Worm (Caenorhabditis elegans): ENCODE results near the gene M106.7.

Gene M106.7

DNA sequence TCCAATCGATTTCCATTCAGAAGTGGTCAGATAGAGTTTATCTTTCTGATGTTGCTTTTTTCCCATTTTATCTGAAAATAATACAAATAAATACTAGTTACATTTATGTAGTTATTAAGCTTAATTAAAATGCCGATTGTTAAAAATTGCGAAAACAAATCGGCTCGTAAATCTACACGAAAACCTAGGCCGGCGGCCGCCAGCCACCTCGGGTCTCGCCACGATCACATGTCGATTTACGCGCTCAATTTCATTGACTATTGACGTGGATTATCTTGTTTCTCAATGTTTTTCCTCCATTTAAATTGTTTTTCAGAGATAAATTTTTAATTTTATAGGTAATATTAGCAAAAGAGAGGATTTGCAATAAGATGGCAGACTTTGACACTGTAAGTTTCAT lies 15.6 kb upstream of the M106.7 start, which contains the start of the genes cyn-4 and copz-1 (continued):
- TF ChIP-seq C16A3.4 (tag; optimal IDR thresholded peaks at IDR 0.05) (peak; percentile 80), nhr-90 (tag; optimal IDR thresholded peaks at IDR 0.05; ENCODE audit: poor library complexity) (peak; percentile 86), egl-27 (tag; optimal IDR thresholded peaks at IDR 0.05) (no peak), mdl-1 (tag; optimal IDR thresholded peaks at IDR 0.05) (peak in 1 of 2 experiments; percentile 76), ztf-11 (tag; optimal IDR thresholded peaks at IDR 0.05) (peak in 1 of 2 experiments; percentile 86), hlh-17 (GFP tag; optimal IDR thresholded peaks at IDR 0.05; ENCODE audit: borderline replicate concordance) (no peak), nhr-77 (tag; optimal IDR thresholded peaks at IDR 0.05) (peak; percentile 60), ceh-63 (GFP tag; optimal IDR thresholded peaks at IDR 0.05) (no peak), mep-1 (tag; optimal IDR thresholded peaks at IDR 0.05) (peak; percentile 79), lin-13 (GFP tag; optimal IDR thresholded peaks at IDR 0.05) (peak; percentile 68), fkh-8 (tag; optimal IDR thresholded peaks at IDR 0.05) (peak; percentile 85), snu-23 (GFP tag; optimal IDR thresholded peaks at IDR 0.05) (peak; percentile 91), mab-9 (GFP tag; IDR thresholded peaks at IDR 0.05) (peak; percentile 54; the same call in 1 of the 2 replicates), irx-1 (tag; optimal IDR thresholded peaks at IDR 0.05) (peak; percentile 86), nhr-85 (tag) (peak; percentile 91), lin-14 (GFP tag; optimal IDR thresholded peaks at IDR 0.05) (peak; percentile 88), tlp-1 (tag; optimal IDR thresholded peaks at IDR 0.05) (no peak), elt-3 (tag; optimal IDR thresholded peaks at IDR 0.05) (peak in 2 of 6 experiments; percentile 39 to 80), jun-1 (tag; optimal IDR thresholded peaks at IDR 0.05) (peak; percentile 0), dsc-1 (tag; optimal IDR thresholded peaks at IDR 0.05) (peak; percentile 87), mef-2 (tag; optimal IDR thresholded peaks at IDR 0.05) (no peak), fkh-10 (GFP tag; optimal IDR thresholded peaks at IDR 0.05) (no peak), ceh-90 (tag; optimal IDR thresholded peaks at IDR 0.05) (peak; percentile 84), efl-1 (optimal IDR thresholded peaks at IDR 0.05) (peak; percentile 85 to 87), efl-1 (GFP tag; optimal IDR thresholded peaks at IDR 0.05 in 1 of 2) (peak; percentile 80 to 97), xbp-1 (tag; optimal IDR thresholded peaks at IDR 0.05) (peak; percentile 90), rnt-1 (tag; optimal IDR thresholded peaks at IDR 0.05) (peak; percentile 98), alr-1 (tag; optimal IDR thresholded peaks at IDR 0.05; ENCODE audit: borderline replicate concordance) (no peak), nhr-19 (GFP tag; conservative IDR thresholded peaks at IDR 0.05) (peak; percentile 78), snpc-4 (tag; optimal IDR thresholded peaks at IDR 0.05) (peak; percentile 42), lin-15B (tag; optimal IDR thresholded peaks at IDR 0.05) (peak; percentile 81)

DNA sequence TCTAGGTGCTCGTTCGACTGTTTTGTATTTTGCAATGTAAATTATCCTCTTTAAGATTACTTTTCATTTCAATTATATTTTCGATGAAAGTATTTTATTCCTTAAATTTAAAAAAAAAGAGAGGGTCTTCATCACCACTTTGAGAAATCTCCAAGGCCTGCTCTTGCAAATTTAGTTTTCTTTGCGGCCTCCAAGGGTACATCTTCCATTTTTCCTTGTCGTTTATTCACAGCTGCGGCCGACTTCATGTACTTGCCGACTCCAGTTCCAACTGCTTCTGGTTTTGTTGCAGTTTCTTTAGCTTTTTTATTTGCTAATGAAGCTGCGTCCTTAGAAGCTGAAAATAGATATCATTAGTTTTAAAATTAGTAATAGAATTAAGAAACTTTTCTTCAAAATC lies 13.7 kb upstream of the M106.7 start:
- no peak for TF ChIP-seq grh-1 (GFP tag; IDR thresholded peaks at IDR 0.05)
- no peak for TF ChIP-seq sup-37 (GFP tag; optimal IDR thresholded peaks at IDR 0.05)
- TF ChIP-seq jun-1 (tag; optimal IDR thresholded peaks at IDR 0.05), result no peak
- no peak for TF ChIP-seq egl-27 (tag; optimal IDR thresholded peaks at IDR 0.05)
- TF ChIP-seq pax-3 (tag; optimal IDR thresholded peaks at IDR 0.05), result no peak
- TF ChIP-seq mef-2 (tag; optimal IDR thresholded peaks at IDR 0.05), result no peak
- TF ChIP-seq unc-86 (tag; optimal IDR thresholded peaks at IDR 0.05), result no peak
- TF ChIP-seq ztf-11 (tag; optimal IDR thresholded peaks at IDR 0.05), result no peak
- TF ChIP-seq skn-1 (tag; optimal IDR thresholded peaks at IDR 0.05), result no peak
- TF ChIP-seq fkh-10 (GFP tag; optimal IDR thresholded peaks at IDR 0.05), result no peak
- TF ChIP-seq mab-9 (GFP tag; IDR thresholded peaks at IDR 0.05), result no peak
- no peak for TF ChIP-seq nhr-47 (tag; optimal IDR thresholded peaks at IDR 0.05)
- TF ChIP-seq nhr-20 (tag; optimal IDR thresholded peaks at IDR 0.05), result no peak
- no peak for TF ChIP-seq hpl-2 (GFP tag; optimal IDR thresholded peaks at IDR 0.05)

DNA sequence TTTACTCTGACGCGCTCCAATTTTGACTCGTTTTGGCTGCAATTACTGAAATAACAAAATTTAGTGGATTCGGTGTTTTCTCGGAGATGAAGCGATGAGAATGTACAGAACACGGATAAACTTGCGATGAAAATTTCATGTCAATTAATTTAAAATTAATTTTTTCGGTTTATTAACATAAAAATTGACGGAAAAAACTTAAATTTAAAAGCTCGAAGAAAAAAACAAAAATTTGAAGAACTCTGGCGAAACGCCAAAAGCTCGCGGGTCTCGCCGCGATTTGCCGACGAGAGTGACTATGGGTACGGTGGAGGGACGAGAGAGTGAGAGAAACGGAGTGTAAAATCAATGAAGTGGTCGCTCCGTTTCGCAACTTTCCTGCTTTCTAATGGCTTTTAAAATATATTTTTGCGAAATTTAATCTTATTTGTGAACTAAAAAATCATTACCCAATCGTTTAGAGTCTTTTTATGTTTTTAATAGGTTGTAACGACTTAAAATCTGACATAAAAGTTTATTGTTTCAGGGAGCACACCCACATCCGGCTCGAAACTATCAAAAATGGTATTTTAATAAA lies 11.8 kb upstream of the M106.7 start, which contains the start of the genes gmps-1 and cap-2:
gmps-1 (minus strand) TSS at position 51 of the 577 bp plus-strand sequence.
cap-2 (plus strand) TSS at position 527 of the 577 bp plus-strand sequence.
- TF ChIP-seq nhr-20 (tag; optimal IDR thresholded peaks at IDR 0.05) (peak; percentile 98), aly-2 (tag; optimal IDR thresholded peaks at IDR 0.05) (peak; percentile 93), fkh-8 (tag; optimal IDR thresholded peaks at IDR 0.05) (peak; percentile 96), egl-27 (tag; optimal IDR thresholded peaks at IDR 0.05) (peak; percentile 31 to 64), nhr-237 (tag; optimal IDR thresholded peaks at IDR 0.05) (peak; percentile 76), lin-15B (tag; optimal IDR thresholded peaks at IDR 0.05) (peak; percentile 81), mef-2 (tag; optimal IDR thresholded peaks at IDR 0.05) (peak; percentile 24), swsn-7 (tag; optimal IDR thresholded peaks at IDR 0.05) (peak; percentile 98), fkh-10 (GFP tag; optimal IDR thresholded peaks at IDR 0.05) (peak; percentile 95), snpc-4 (tag; optimal IDR thresholded peaks at IDR 0.05) (peak; percentile 86), nhr-19 (GFP tag; conservative IDR thresholded peaks at IDR 0.05) (peak; percentile 97), nhr-76 (tag; optimal IDR thresholded peaks at IDR 0.05) (no peak), dsc-1 (tag; optimal IDR thresholded peaks at IDR 0.05) (peak; percentile 98), nhr-12 (tag; optimal IDR thresholded peaks at IDR 0.05) (no peak), C16A3.4 (tag; optimal IDR thresholded peaks at IDR 0.05) (peak; percentile 94), hlh-17 (GFP tag; optimal IDR thresholded peaks at IDR 0.05; ENCODE audit: borderline replicate concordance) (no peak), zag-1 (tag; optimal IDR thresholded peaks at IDR 0.05) (peak; percentile 78), ceh-8 (GFP tag; optimal IDR thresholded peaks at IDR 0.05) (peak; percentile 94), fos-1 (tag; optimal IDR thresholded peaks at IDR 0.05) (peak; percentile 93), jun-1 (tag; optimal IDR thresholded peaks at IDR 0.05) (peak; percentile 95), elt-3 (tag; optimal IDR thresholded peaks at IDR 0.05) (peak in 4 of 6 experiments; percentile 23 to 86 (median 46)), ama-1 (optimal IDR thresholded peaks at IDR 0.05) (peak; percentile 78)
